Worm (Caenorhabditis elegans) whole organism, L4 larva: ENCODE data around the gene pik-1.

Experiments used
- F49E8.2 ChIP-seq: sonication (generic microtip); optimal IDR thresholded peaks from 2 replicates; lab custom pipeline; 2016; ENCODE audit warnings: missing compliant biosample characterization, mild to moderate bottlenecking, missing genetic modification characterization, borderline replicate concordance
- aha-1 ChIP-seq: fragments of 150-350 bp; peaks from one replicate; lab custom pipeline; 2014; ENCODE audit warnings: missing biosample characterization, missing genetic modification characterization
- ama-1 ChIP-seq: fragments of 150-350 bp; optimal IDR thresholded peaks from 2 replicates; lab custom pipeline; 2014; ENCODE audit warnings: inconsistent platforms, mixed read lengths
- arid-1 ChIP-seq: fragments of 200-800 bp; sonication (Bioruptor generic); conservative IDR thresholded peaks from 2 replicates; pipeline ENCODE4 v1.3.6; 2022; ENCODE audit warnings: missing genetic modification reagents, missing genetic modification characterization, missing compliant biosample characterization
- ceh-82 ChIP-seq: sonication (generic microtip); optimal IDR thresholded peaks from 2 replicates; lab custom pipeline; 2017; ENCODE audit warnings: missing biosample characterization, missing genetic modification characterization
- egl-27 ChIP-seq: sonication (generic microtip); optimal IDR thresholded peaks from 3 replicates; lab custom pipeline; 2017; ENCODE audit warnings: missing biosample characterization, missing genetic modification reagents, missing genetic modification characterization
- lin-39 ChIP-seq: fragments of 150-350 bp; optimal IDR thresholded peaks from 2 replicates; lab custom pipeline; 2014; ENCODE audit warnings: missing biosample characterization, missing genetic modification reagents, missing genetic modification characterization
- lir-3 ChIP-seq: sonication (generic microtip); optimal IDR thresholded peaks from 2 replicates; lab custom pipeline; 2016; ENCODE audit warnings: mild to moderate bottlenecking, missing genetic modification characterization, missing compliant biosample characterization
- nhr-6 ChIP-seq: fragments of 150-350 bp; optimal IDR thresholded peaks from 2 replicates; lab custom pipeline; 2014; ENCODE audit warnings: missing biosample characterization, missing genetic modification characterization
- rbr-2 ChIP-seq: sonication (generic microtip); optimal IDR thresholded peaks from 2 replicates; lab custom pipeline; 2016; ENCODE audit warnings: missing genotype, missing genetic modification characterization, missing compliant biosample characterization
- zag-1 ChIP-seq: fragments of 150-350 bp; optimal IDR thresholded peaks from 2 replicates; lab custom pipeline; 2014; ENCODE audit warnings: missing biosample characterization, missing genetic modification characterization
- ztf-11 ChIP-seq: fragments of 150-350 bp; optimal IDR thresholded peaks from 2 replicates; lab custom pipeline; 2014; ENCODE audit warnings: missing biosample characterization, missing genetic modification characterization

ce11 chrIV:13465797-13466196 lies 50.0 kb downstream of the pik-1 start, which contains the start of gene fezf-1:
- no peak for TF ChIP-seq nhr-6 (tag; lab: Kevin White, UChicago)
- no peak for TF ChIP-seq rbr-2 (tag; lab: Kevin White, UChicago)
- no peak for TF ChIP-seq egl-27 (tag; lab: Kevin White, UChicago)
- TF ChIP-seq ceh-82 (tag; lab: Kevin White, UChicago), result no peak
- no peak for TF ChIP-seq ztf-11
- TF ChIP-seq F49E8.2 (tag; lab: Kevin White, UChicago), result no peak
- no peak for TF ChIP-seq lin-39
- TF ChIP-seq aha-1 (tag; lab: Kevin White, UChicago), result no peak
- no peak for TF ChIP-seq lir-3 (tag; lab: Kevin White, UChicago)
- no peak for TF ChIP-seq zag-1 (tag; lab: Kevin White, UChicago)
- TF ChIP-seq arid-1 (GFP tag; lab: Robert Waterston, UW), result no peak
- TF ChIP-seq ama-1, result no peak
